Fruit fly (Drosophila melanogaster): ENCODE results near the gene Ir94c.
A peak's percentile ranks its signal among the peaks of the same experiment; 100 is the strongest.

Gene Ir94c

DNA sequence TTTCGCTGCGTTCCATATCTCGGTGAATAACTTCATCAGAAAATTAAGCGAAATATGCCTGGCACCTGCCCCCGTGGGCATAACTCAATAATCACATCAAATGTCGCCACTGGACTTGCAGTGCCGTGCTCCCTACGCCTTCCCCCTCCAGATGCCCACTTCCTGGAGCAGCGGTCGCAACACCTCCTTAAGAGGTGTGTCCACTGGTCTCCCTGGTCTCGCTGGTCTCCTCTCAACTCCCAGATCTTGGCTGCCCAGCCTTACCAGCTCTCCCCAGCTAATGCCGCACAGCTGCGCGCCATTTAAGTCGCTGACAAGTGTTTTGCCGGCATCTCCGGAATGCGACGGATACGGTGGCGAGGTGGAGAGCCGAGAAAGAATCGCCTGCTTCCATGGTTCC is 16.2 kb upstream of the Ir94c start:
- TF ChIP-seq Clk (GFP tag; optimal IDR thresholded peaks at IDR 0.05) (no peak), CG7045 (GFP tag; optimal IDR thresholded peaks at IDR 0.05) (no peak), CG11617 (GFP tag; optimal IDR thresholded peaks at IDR 0.05) (no peak), pad (GFP tag; optimal IDR thresholded peaks at IDR 0.05) (no peak), CG7101 (tag; optimal IDR thresholded peaks at IDR 0.05) (no peak), CG12768 (GFP tag; optimal IDR thresholded peaks at IDR 0.05) (no peak), cnc (optimal IDR thresholded peaks at IDR 0.05) (no peak), toe (GFP tag; optimal IDR thresholded peaks at IDR 0.05) (no peak), Hr96 (GFP tag; optimal IDR thresholded peaks at IDR 0.05) (no peak), ovo (GFP tag; optimal IDR thresholded peaks at IDR 0.05) (no peak), CG14711 (tag; optimal IDR thresholded peaks at IDR 0.05) (no peak), CG33017 (tag; optimal IDR thresholded peaks at IDR 0.05) (no peak), CG1620 (GFP tag; optimal IDR thresholded peaks at IDR 0.05) (no peak), Crg-1 (GFP tag; optimal IDR thresholded peaks at IDR 0.05) (no peak), bab1 (GFP tag; optimal IDR thresholded peaks at IDR 0.05) (no peak)

DNA sequence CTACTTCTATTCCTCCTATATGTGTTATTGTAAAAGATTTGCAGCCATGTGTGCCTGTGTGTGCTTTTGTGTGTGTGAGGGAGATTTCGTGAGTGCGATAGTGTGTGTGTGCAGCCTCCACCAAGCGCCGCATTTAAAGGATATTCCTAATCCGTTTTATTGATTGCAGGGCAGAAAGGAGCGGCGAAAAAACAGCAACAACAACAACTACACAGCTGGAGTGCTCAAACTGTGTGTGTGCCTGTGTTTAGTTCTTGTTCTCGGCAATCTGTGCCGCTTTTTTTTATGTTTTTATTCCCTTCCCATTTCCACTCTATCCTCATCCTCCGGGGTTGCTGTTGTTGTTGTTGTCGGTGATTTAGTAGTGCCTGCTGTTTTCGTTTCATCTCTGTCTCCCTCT is 15.2 kb upstream of the Ir94c start:
- no peak for TF ChIP-seq CG12768 (GFP tag; optimal IDR thresholded peaks at IDR 0.05)
- TF ChIP-seq pad (GFP tag; optimal IDR thresholded peaks at IDR 0.05), result no peak
- TF ChIP-seq kay (GFP tag; ENCODE audit: borderline replicate concordance), result no peak
- TF ChIP-seq CG14711 (tag; optimal IDR thresholded peaks at IDR 0.05), result no peak
- no peak for TF ChIP-seq CG5204 (GFP tag; optimal IDR thresholded peaks at IDR 0.05)
- TF ChIP-seq bab1 (GFP tag; optimal IDR thresholded peaks at IDR 0.05), result no peak
- no peak for TF ChIP-seq Clk (GFP tag; optimal IDR thresholded peaks at IDR 0.05)
- no peak for TF ChIP-seq CG7101 (tag; optimal IDR thresholded peaks at IDR 0.05)
- TF ChIP-seq ovo (GFP tag; optimal IDR thresholded peaks at IDR 0.05), result no peak
- no peak for TF ChIP-seq CG7045 (GFP tag; optimal IDR thresholded peaks at IDR 0.05)
- TF ChIP-seq Crg-1 (GFP tag; optimal IDR thresholded peaks at IDR 0.05), result no peak
- no peak for TF ChIP-seq cic (GFP tag; optimal IDR thresholded peaks at IDR 0.05)
- no peak for TF ChIP-seq tj (GFP tag; optimal IDR thresholded peaks at IDR 0.05)
- TF ChIP-seq cnc (optimal IDR thresholded peaks at IDR 0.05), result no peak
- TF ChIP-seq toe (GFP tag; optimal IDR thresholded peaks at IDR 0.05), result no peak
- no peak for TF ChIP-seq CG11617 (GFP tag; optimal IDR thresholded peaks at IDR 0.05)

DNA sequence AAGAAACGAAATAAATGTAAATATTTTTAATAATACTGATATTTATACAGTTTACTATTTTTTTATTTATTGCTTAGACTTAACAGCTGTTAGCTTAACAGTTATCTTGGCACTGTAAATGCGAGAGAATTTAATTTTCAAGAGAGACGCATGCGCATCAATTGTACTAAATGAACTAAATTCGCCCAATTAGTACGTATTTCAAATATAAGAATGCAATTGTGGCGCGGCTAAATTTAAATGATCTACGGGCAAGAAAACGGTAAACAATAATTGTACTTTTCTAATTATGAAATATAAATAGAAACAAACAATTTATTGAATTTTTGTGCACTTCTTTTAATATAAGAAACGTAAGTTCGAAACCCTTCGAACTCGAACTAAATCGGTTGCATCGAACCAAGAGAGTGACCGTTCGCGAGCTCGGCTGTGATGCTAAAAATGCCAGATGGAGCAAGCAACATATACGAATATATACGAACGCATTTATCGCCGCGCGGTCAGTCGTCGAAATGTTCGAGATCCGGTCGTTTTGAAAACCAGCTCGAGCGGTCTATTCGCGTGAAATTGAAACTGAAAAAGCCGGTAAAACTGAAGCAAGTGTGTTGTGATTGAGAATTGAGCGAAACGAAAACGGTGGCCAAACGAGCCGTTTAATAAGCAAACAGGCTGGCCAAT is 14.2 kb upstream of the Ir94c start, which contains the start of gene SKIP:
TSS of gene SKIP (plus strand) at position 494 of the 678 bp plus-strand sequence.
- TF ChIP-seq bab1 (GFP tag; optimal IDR thresholded peaks at IDR 0.05), result peak; percentile 12
- TF ChIP-seq kay (GFP tag; ENCODE audit: borderline replicate concordance), result peak; percentile 65
- TF ChIP-seq cic (GFP tag; optimal IDR thresholded peaks at IDR 0.05), result no peak
- TF ChIP-seq CG12768 (GFP tag; optimal IDR thresholded peaks at IDR 0.05), result no peak
- TF ChIP-seq CG7045 (GFP tag; optimal IDR thresholded peaks at IDR 0.05), result no peak

DNA sequence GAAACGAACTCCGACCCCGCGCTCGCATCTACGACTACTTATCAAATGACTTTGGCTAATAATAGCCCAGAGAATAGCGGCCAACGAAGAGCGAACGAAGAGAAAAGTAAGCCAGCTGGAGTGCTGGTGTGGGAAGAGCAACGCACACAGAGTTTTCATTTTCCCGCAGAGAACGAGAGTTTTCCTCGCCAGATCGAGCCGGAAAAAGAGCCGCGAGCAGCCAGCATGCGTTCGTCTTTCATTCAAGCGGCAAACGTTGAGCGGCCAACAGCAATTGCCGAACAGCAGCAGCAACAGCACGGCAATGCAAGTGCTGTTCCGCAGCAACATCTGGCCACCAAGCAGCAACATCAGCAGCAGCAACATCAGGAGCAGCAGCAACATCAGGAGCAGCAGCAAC is 5.6 kb upstream of the Ir94c start:
- TF ChIP-seq kay (GFP tag; ENCODE audit: borderline replicate concordance), result peak; percentile 10
- no peak for TF ChIP-seq CG7101 (tag; optimal IDR thresholded peaks at IDR 0.05)

DNA sequence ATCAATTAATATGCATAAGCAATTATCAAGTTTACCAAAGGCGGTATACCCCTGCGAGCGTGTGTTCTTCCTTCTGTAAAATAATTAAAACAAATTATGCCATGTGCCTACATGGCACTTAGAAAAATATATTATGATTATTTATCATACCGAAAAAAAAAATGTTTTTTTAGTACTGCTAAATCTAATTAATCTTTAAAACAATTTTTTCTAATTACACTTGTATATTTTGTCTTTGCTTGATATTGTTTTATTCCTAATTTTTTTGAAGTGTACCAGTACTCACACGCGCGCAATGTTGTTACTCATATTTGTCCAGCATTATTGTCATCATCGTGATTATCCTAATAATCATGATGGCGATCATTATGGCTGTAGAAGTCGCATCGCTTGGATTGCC is 4.1 kb upstream of the Ir94c start:
- no peak for TF ChIP-seq bab1 (GFP tag; optimal IDR thresholded peaks at IDR 0.05)
- no peak for TF ChIP-seq pad (GFP tag; optimal IDR thresholded peaks at IDR 0.05)

DNA sequence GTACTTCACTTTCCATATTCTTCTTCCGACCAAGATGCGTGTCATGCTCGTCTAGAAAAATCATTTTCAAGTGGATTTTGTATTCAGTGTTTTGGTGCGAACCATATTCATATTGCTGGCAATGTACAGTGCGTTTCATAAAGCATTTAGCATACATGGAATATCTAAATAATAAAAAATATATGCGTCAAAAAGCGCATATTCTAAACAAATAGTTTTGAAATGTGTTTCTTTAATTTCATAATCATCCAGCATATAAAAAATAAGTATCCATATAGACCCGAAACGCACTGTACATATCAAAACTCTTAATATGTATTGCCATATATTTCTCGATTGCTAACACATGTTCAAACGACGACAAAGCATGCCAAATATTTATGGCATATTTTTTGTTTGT is 2.0 kb upstream of the Ir94c start:
- TF ChIP-seq cic (GFP tag; optimal IDR thresholded peaks at IDR 0.05), result no peak
- TF ChIP-seq toe (GFP tag; optimal IDR thresholded peaks at IDR 0.05), result no peak
- TF ChIP-seq CG11617 (GFP tag; optimal IDR thresholded peaks at IDR 0.05), result no peak
- TF ChIP-seq Crg-1 (GFP tag; optimal IDR thresholded peaks at IDR 0.05), result no peak
- TF ChIP-seq CG1620 (GFP tag; optimal IDR thresholded peaks at IDR 0.05), result no peak
- TF ChIP-seq CG5204 (GFP tag; optimal IDR thresholded peaks at IDR 0.05), result no peak
- TF ChIP-seq Clk (GFP tag; optimal IDR thresholded peaks at IDR 0.05), result no peak
- no peak for TF ChIP-seq CG7045 (GFP tag; optimal IDR thresholded peaks at IDR 0.05)

DNA sequence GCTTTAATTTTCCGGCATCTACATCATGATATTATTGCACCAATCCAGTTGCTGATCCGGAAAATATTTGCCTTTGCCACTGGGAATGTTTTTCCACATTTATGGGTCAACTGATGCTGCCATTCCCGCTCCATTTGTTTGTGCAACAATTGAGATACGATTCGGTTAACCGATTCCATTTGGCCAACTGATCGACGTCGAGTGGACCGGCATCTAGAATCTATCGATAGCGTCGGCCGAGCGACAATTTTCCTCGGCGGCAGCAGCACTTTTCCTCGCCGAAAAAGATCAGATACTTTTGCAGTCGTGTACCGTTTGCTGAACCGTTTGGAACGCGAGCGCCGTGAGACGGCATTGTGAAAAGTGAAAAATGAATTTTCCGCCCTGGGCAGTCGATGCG is 507 bp upstream of the Ir94c start, which contains the start of gene CG42390:
TSS of gene CG42390 (plus strand) at position 301 of the 400 bp plus-strand sequence.
- TF ChIP-seq tj (GFP tag; optimal IDR thresholded peaks at IDR 0.05) (no peak), kay (GFP tag; ENCODE audit: borderline replicate concordance) (no peak), CG1620 (GFP tag; optimal IDR thresholded peaks at IDR 0.05) (no peak), cnc (optimal IDR thresholded peaks at IDR 0.05) (no peak), CG7045 (GFP tag; optimal IDR thresholded peaks at IDR 0.05) (no peak), CG5204 (GFP tag; optimal IDR thresholded peaks at IDR 0.05) (no peak), Crg-1 (GFP tag; optimal IDR thresholded peaks at IDR 0.05) (no peak), CG7101 (tag; optimal IDR thresholded peaks at IDR 0.05) (no peak), ovo (GFP tag; optimal IDR thresholded peaks at IDR 0.05) (no peak), Hr96 (GFP tag; optimal IDR thresholded peaks at IDR 0.05) (no peak), CG14711 (tag; optimal IDR thresholded peaks at IDR 0.05) (no peak)

DNA sequence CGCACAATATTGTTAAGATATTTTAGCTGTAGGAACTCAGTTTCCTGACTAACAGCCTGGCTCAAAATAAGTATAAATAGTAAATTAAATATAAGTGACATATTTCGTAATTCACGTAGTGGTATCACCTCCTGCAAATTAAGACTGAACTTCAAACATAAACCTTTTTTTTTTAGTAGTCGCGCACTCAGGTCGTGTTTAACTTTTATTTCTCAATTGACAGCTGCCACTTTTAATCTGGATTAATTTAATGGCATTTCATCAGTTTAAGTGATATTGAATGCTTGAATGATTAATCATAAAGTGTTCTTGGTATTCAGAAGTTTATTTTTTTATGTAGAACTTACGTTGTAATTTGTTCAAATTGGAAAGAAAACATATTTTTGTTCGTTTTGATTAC is 2.1 kb downstream of the Ir94c start, which contains the start of gene Ir94b:
TSS of gene Ir94b (minus strand) at position 101 of the 400 bp plus-strand sequence.
- no peak for TF ChIP-seq Crg-1 (GFP tag; optimal IDR thresholded peaks at IDR 0.05)
- no peak for TF ChIP-seq CG5204 (GFP tag; optimal IDR thresholded peaks at IDR 0.05)
- no peak for TF ChIP-seq cic (GFP tag; optimal IDR thresholded peaks at IDR 0.05)
- no peak for TF ChIP-seq Mnt (GFP tag; optimal IDR thresholded peaks at IDR 0.05)
- TF ChIP-seq pad (GFP tag; optimal IDR thresholded peaks at IDR 0.05), result no peak
- no peak for TF ChIP-seq cnc (optimal IDR thresholded peaks at IDR 0.05)
- no peak for TF ChIP-seq Hr96 (GFP tag; optimal IDR thresholded peaks at IDR 0.05)
- TF ChIP-seq toe (GFP tag; optimal IDR thresholded peaks at IDR 0.05), result no peak
- no peak for TF ChIP-seq Clk (GFP tag; optimal IDR thresholded peaks at IDR 0.05)
- no peak for TF ChIP-seq CG14711 (tag; optimal IDR thresholded peaks at IDR 0.05)
- TF ChIP-seq kay (GFP tag; ENCODE audit: borderline replicate concordance), result no peak
- TF ChIP-seq ovo (GFP tag; optimal IDR thresholded peaks at IDR 0.05), result no peak
- no peak for TF ChIP-seq tj (GFP tag; optimal IDR thresholded peaks at IDR 0.05)
- no peak for TF ChIP-seq CG33017 (tag; optimal IDR thresholded peaks at IDR 0.05)
- TF ChIP-seq bab1 (GFP tag; optimal IDR thresholded peaks at IDR 0.05), result no peak
- no peak for TF ChIP-seq CG1620 (GFP tag; optimal IDR thresholded peaks at IDR 0.05)
- no peak for TF ChIP-seq CG11617 (GFP tag; optimal IDR thresholded peaks at IDR 0.05)
- TF ChIP-seq CG7045 (GFP tag; optimal IDR thresholded peaks at IDR 0.05), result no peak
- TF ChIP-seq CG12768 (GFP tag; optimal IDR thresholded peaks at IDR 0.05), result no peak
- TF ChIP-seq CG7101 (tag; optimal IDR thresholded peaks at IDR 0.05), result no peak
